Worm (Caenorhabditis elegans): ENCODE measurements around the gene ifbp-1.

Gene ifbp-1

ce11 chrV:13402524-13402923 lies 22.5 kb upstream of the ifbp-1 start (continued):
- TF ChIP-seq rnt-1 (tag; optimal IDR thresholded peaks at IDR 0.05) (peak; percentile 70), aly-2 (tag; optimal IDR thresholded peaks at IDR 0.05) (no peak), C04F5.9 (tag; optimal IDR thresholded peaks at IDR 0.05) (no peak), mep-1 (tag; optimal IDR thresholded peaks at IDR 0.05) (peak; percentile 20), nhr-90 (tag; optimal IDR thresholded peaks at IDR 0.05; ENCODE audit: poor library complexity) (no peak), fos-1 (tag; optimal IDR thresholded peaks at IDR 0.05) (no peak), nhr-77 (tag; optimal IDR thresholded peaks at IDR 0.05) (no peak), xbp-1 (tag; optimal IDR thresholded peaks at IDR 0.05) (no peak), zag-1 (tag; optimal IDR thresholded peaks at IDR 0.05) (no peak), sox-4 (tag; optimal IDR thresholded peaks at IDR 0.05) (no peak), nhr-76 (tag; optimal IDR thresholded peaks at IDR 0.05) (no peak), unc-98 (GFP tag; IDR thresholded peaks at IDR 0.05) (no peak), lsy-2 (tag; optimal IDR thresholded peaks at IDR 0.05) (peak in 1 of 2 experiments; percentile 37), dsc-1 (tag; optimal IDR thresholded peaks at IDR 0.05) (peak; percentile 56), snpc-4 (tag; optimal IDR thresholded peaks at IDR 0.05) (no peak), mef-2 (tag; optimal IDR thresholded peaks at IDR 0.05) (no peak), ceh-82 (tag; optimal IDR thresholded peaks at IDR 0.05) (no peak), sptf-1 (tag; optimal IDR thresholded peaks at IDR 0.05) (no peak), hlh-4 (tag; optimal IDR thresholded peaks at IDR 0.05) (no peak), elt-3 (tag; optimal IDR thresholded peaks at IDR 0.05) (no peak), fkh-8 (tag; optimal IDR thresholded peaks at IDR 0.05) (no peak), C16A3.4 (tag; optimal IDR thresholded peaks at IDR 0.05) (no peak), egl-27 (tag; optimal IDR thresholded peaks at IDR 0.05) (no peak), nhr-47 (tag; optimal IDR thresholded peaks at IDR 0.05) (no peak), hpl-2 (GFP tag; optimal IDR thresholded peaks at IDR 0.05) (no peak), F16B12.6 (tag; optimal IDR thresholded peaks at IDR 0.05) (no peak), pag-3 (tag; optimal IDR thresholded peaks at IDR 0.05; ENCODE audit: borderline replicate concordance, insufficient read depth) (no peak), fkh-4 (tag; optimal IDR thresholded peaks at IDR 0.05; ENCODE audit: borderline replicate concordance) (no peak), ceh-8 (GFP tag; optimal IDR thresholded peaks at IDR 0.05) (no peak), mdl-1 (tag; optimal IDR thresholded peaks at IDR 0.05) (peak in 1 of 2 experiments; percentile 19), jun-1 (tag; optimal IDR thresholded peaks at IDR 0.05) (no peak), skn-1 (tag; optimal IDR thresholded peaks at IDR 0.05) (no peak), ztf-4 (tag; optimal IDR thresholded peaks at IDR 0.05) (no peak), nhr-12 (tag; optimal IDR thresholded peaks at IDR 0.05) (no peak), lir-3 (tag; optimal IDR thresholded peaks at IDR 0.05; ENCODE audit: poor library complexity) (no peak), alr-1 (tag; optimal IDR thresholded peaks at IDR 0.05; ENCODE audit: borderline replicate concordance) (no peak), grh-1 (GFP tag; IDR thresholded peaks at IDR 0.05) (no peak), swsn-7 (tag; optimal IDR thresholded peaks at IDR 0.05) (no peak), ceh-63 (GFP tag; optimal IDR thresholded peaks at IDR 0.05) (no peak), lin-39 (tag; optimal IDR thresholded peaks at IDR 0.05) (peak; percentile 64), nhr-85 (tag) (no peak), nhr-84 (tag; optimal IDR thresholded peaks at IDR 0.05) (no peak), mab-9 (GFP tag; IDR thresholded peaks at IDR 0.05) (no peak), nhr-71 (tag; optimal IDR thresholded peaks at IDR 0.05) (peak; percentile 63), tbx-2 (tag; optimal IDR thresholded peaks at IDR 0.05) (no peak), irx-1 (tag; optimal IDR thresholded peaks at IDR 0.05) (no peak), efl-1 (optimal IDR thresholded peaks at IDR 0.05) (peak in 1 of 2 experiments; percentile 16), efl-1 (GFP tag; optimal IDR thresholded peaks at IDR 0.05 in 1 of 2) (peak in 1 of 2 experiments; percentile 88), unc-130 (tag; optimal IDR thresholded peaks at IDR 0.05) (peak; percentile 2), fkh-10 (GFP tag; optimal IDR thresholded peaks at IDR 0.05) (no peak), pax-3 (tag; optimal IDR thresholded peaks at IDR 0.05) (no peak), efl-3 (GFP tag; optimal IDR thresholded peaks at IDR 0.05) (no peak), nhr-19 (GFP tag; conservative IDR thresholded peaks at IDR 0.05) (0 out of 2 replicates have a peak, but pooled peaks have one; percentile 23), hlh-17 (GFP tag; optimal IDR thresholded peaks at IDR 0.05; ENCODE audit: borderline replicate concordance) (no peak)
